Worm (Caenorhabditis elegans) whole organism, young adult: ENCODE results near the gene F59B10.2.

Experiments used
- F33H1.4 ChIP-seq: fragments of 200-800 bp; sonication (Bioruptor generic); IDR thresholded peaks from 2 replicates; pipeline ENCODE4 v1.3.6; 2022; ENCODE audit warnings: missing genetic modification reagents, missing genetic modification characterization, missing compliant biosample characterization
- F37B4.10 ChIP-seq: fragments of 200-800 bp; sonication (Bioruptor generic); IDR thresholded peaks from 2 replicates; pipeline ENCODE4 v1.3.6; 2022; ENCODE audit warnings: missing genetic modification characterization, missing compliant biosample characterization
- F55B11.4 ChIP-seq: sonication (generic microtip); optimal IDR thresholded peaks from 2 replicates; lab custom pipeline; 2016; ENCODE audit warnings: missing compliant biosample characterization, missing genetic modification characterization, borderline replicate concordance; ENCODE audit not compliant: insufficient read depth
- F57A8.1 ChIP-seq: fragments of 200-800 bp; sonication (Bioruptor generic); optimal IDR thresholded peaks from 2 replicates; lab custom pipeline; 2018; ENCODE audit warnings: mild to moderate bottlenecking, missing genetic modification characterization, moderate library complexity, missing compliant biosample characterization
- F57C9.4 ChIP-seq: sonication (generic microtip); optimal IDR thresholded peaks from 2 replicates; lab custom pipeline; 2017; ENCODE audit warnings: mild to moderate bottlenecking, missing genetic modification characterization, missing compliant biosample characterization
- T26A5.8 ChIP-seq: sonication (generic microtip); optimal IDR thresholded peaks from 2 replicates; lab custom pipeline; 2016; ENCODE audit warnings: missing genetic modification characterization, missing compliant biosample characterization
- Y53F4B.3 ChIP-seq: fragments of 200-800 bp; sonication (Bioruptor generic); IDR thresholded peaks from 2 replicates; pipeline ENCODE4 v1.3.6; 2022; ENCODE audit warnings: missing genetic modification reagents, missing genetic modification characterization, missing compliant biosample characterization
- Y67H2A.10 ChIP-seq: fragments of 200-800 bp; sonication (Bioruptor generic); conservative IDR thresholded peaks from 2 replicates; pipeline ENCODE4 v1.3.6; 2022; ENCODE audit warnings: missing genetic modification reagents, missing genetic modification characterization, missing compliant biosample characterization
- athp-1 ChIP-seq: sonication (generic microtip); optimal IDR thresholded peaks from 2 replicates; lab custom pipeline; 2017; ENCODE audit warnings: mild to moderate bottlenecking, missing genetic modification characterization, missing compliant biosample characterization
- bed-2 ChIP-seq: fragments of 200-800 bp; sonication (Bioruptor generic); IDR thresholded peaks from 2 replicates; pipeline ENCODE4 v1.3.6; 2022; ENCODE audit warnings: missing genetic modification reagents, missing genetic modification characterization, missing compliant biosample characterization
- ccch-3 ChIP-seq: fragments of 200-800 bp; sonication (Bioruptor generic); optimal IDR thresholded peaks from 2 replicates; lab custom pipeline; 2018; ENCODE audit warnings: mild to moderate bottlenecking, missing genetic modification characterization, missing compliant biosample characterization
- ceh-79 ChIP-seq: sonication (generic microtip); optimal IDR thresholded peaks from 2 replicates; lab custom pipeline; 2017; ENCODE audit warnings: mild to moderate bottlenecking, missing genetic modification characterization, missing compliant biosample characterization
- chd-7 ChIP-seq: sonication (generic microtip); optimal IDR thresholded peaks from 2 replicates; lab custom pipeline; 2016; ENCODE audit warnings: mild to moderate bottlenecking, missing genetic modification characterization, moderate library complexity, missing compliant biosample characterization
- dpff-1 ChIP-seq: sonication (generic microtip); optimal IDR thresholded peaks from 2 replicates; lab custom pipeline; 2017; ENCODE audit warnings: mild to moderate bottlenecking, missing genetic modification characterization, missing compliant biosample characterization
- dpl-1 ChIP-seq: fragments of 150-350 bp; optimal IDR thresholded peaks from 2 replicates; lab custom pipeline; 2014; ENCODE audit warnings: missing biosample characterization, missing genetic modification reagents, missing genetic modification characterization
- egrh-3 ChIP-seq: fragments of 200-800 bp; sonication (Bioruptor generic); IDR thresholded peaks from 2 replicates; pipeline ENCODE4 v1.3.6; 2022; ENCODE audit warnings: missing genetic modification reagents, missing genetic modification characterization, missing compliant biosample characterization
- ekl-4 ChIP-seq: fragments of 200-800 bp; sonication (Bioruptor generic); IDR thresholded peaks from 2 replicates; pipeline ENCODE4 v1.3.6; 2022; ENCODE audit warnings: missing genetic modification reagents, missing genetic modification characterization, missing compliant biosample characterization
- him-1 ChIP-seq: sonication (generic microtip); optimal IDR thresholded peaks from 2 replicates; lab custom pipeline; 2016; ENCODE audit warnings: missing genotype, missing genetic modification reagents, missing genetic modification characterization, missing compliant biosample characterization
- hrde-1 ChIP-seq: sonication (generic microtip); optimal IDR thresholded peaks from 2 replicates; lab custom pipeline; 2016; ENCODE audit warnings: missing genetic modification characterization, mild to moderate bottlenecking, missing compliant biosample characterization, moderate library complexity, missing genotype, missing genetic modification reagents, borderline replicate concordance
- hsf-1 ChIP-seq: fragments of 200-800 bp; sonication (Bioruptor generic); IDR thresholded peaks from 2 replicates; pipeline ENCODE4 v1.3.6; 2022; ENCODE audit warnings: missing genetic modification reagents, missing genetic modification characterization, missing compliant biosample characterization
- let-526 ChIP-seq: fragments of 200-800 bp; sonication (Bioruptor generic); IDR thresholded peaks from 2 replicates; pipeline ENCODE4 v1.3.6; 2022; ENCODE audit warnings: missing genetic modification reagents, missing genetic modification characterization, missing compliant biosample characterization
- lin-26 ChIP-seq: fragments of 200-800 bp; sonication (Bioruptor generic); IDR thresholded peaks from 2 replicates; pipeline ENCODE4 v1.3.6; 2022; ENCODE audit warnings: missing genetic modification reagents, missing genetic modification characterization, missing compliant biosample characterization
- lin-40 ChIP-seq: sonication (generic microtip); optimal IDR thresholded peaks from 2 replicates; lab custom pipeline; 2016; ENCODE audit warnings: missing genetic modification characterization, mild to moderate bottlenecking, missing compliant biosample characterization, missing genotype, missing genetic modification reagents
- lsy-27 ChIP-seq: sonication (generic microtip); optimal IDR thresholded peaks from 2 replicates; lab custom pipeline; 2017; ENCODE audit warnings: missing genetic modification characterization, mild to moderate bottlenecking, missing compliant biosample characterization, antibody characterized with exemption, missing genotype, borderline replicate concordance; ENCODE audit not compliant: insufficient read depth
- madf-10 ChIP-seq: sonication (generic microtip); optimal IDR thresholded peaks from 2 replicates; lab custom pipeline; 2016; ENCODE audit warnings: mild to moderate bottlenecking, missing genetic modification characterization, missing compliant biosample characterization
- madf-6 ChIP-seq: fragments of 200-800 bp; sonication (Bioruptor generic); IDR thresholded peaks from 2 replicates; pipeline ENCODE4 v1.3.6; 2022; ENCODE audit warnings: missing genetic modification reagents, missing genetic modification characterization, missing compliant biosample characterization
- mcd-1 ChIP-seq: fragments of 200-800 bp; sonication (Bioruptor generic); IDR thresholded peaks from 2 replicates; pipeline ENCODE4 v1.3.6; 2022; ENCODE audit warnings: missing genetic modification reagents, missing genetic modification characterization, missing compliant biosample characterization
- mxl-1 ChIP-seq: sonication (generic microtip); optimal IDR thresholded peaks from 2 replicates; lab custom pipeline; 2016; ENCODE audit warnings: missing genetic modification characterization, missing compliant biosample characterization
- nhr-120 ChIP-seq: fragments of 200-800 bp; sonication (Bioruptor generic); IDR thresholded peaks from 2 replicates; pipeline ENCODE4 v1.3.6; 2022; ENCODE audit warnings: missing genetic modification characterization, missing compliant biosample characterization
- nhr-80 ChIP-seq: sonication (generic microtip); optimal IDR thresholded peaks from 2 replicates; lab custom pipeline; 2016; ENCODE audit warnings: missing genetic modification characterization, missing compliant biosample characterization
- pbrm-1 ChIP-seq: fragments of 200-800 bp; sonication (Bioruptor generic); IDR thresholded peaks from 2 replicates; pipeline ENCODE4 v1.3.6; 2022; ENCODE audit warnings: missing genetic modification reagents, missing genetic modification characterization, missing compliant biosample characterization
- rpc-1 ChIP-seq, 2 experiments: fragments of 150-350 bp in 1 of 2; sonication (generic microtip) in 1 of 2; optimal IDR thresholded peaks; 2 replicates each; lab custom pipeline; 2014 to 2018; ENCODE audit warnings: missing biosample characterization in 1 of 2, missing genetic modification characterization in 1 of 2, missing genetic modification reagents in 1 of 2, missing genotype in 1 of 2
- sea-2 ChIP-seq: fragments of 200-800 bp; sonication (Bioruptor generic); IDR thresholded peaks from 2 replicates; pipeline ENCODE4 v1.3.6; 2022; ENCODE audit warnings: missing genetic modification characterization, missing compliant biosample characterization
- sptf-2 ChIP-seq: fragments of 200-800 bp; sonication (Bioruptor generic); optimal IDR thresholded peaks from 2 replicates; lab custom pipeline; 2018; ENCODE audit warnings: mild to moderate bottlenecking, missing genetic modification characterization, missing compliant biosample characterization
- tlf-1 ChIP-seq: fragments of 200-800 bp; sonication (Bioruptor generic); optimal IDR thresholded peaks from 2 replicates; lab custom pipeline; 2018; ENCODE audit warnings: mild to moderate bottlenecking, missing genetic modification characterization, missing compliant biosample characterization
- zfh-2 ChIP-seq: fragments of 200-800 bp; sonication (Bioruptor generic); conservative IDR thresholded peaks from 2 replicates; pipeline ENCODE4 v1.3.6; 2022; ENCODE audit warnings: missing genetic modification reagents, missing genetic modification characterization, missing compliant biosample characterization
- zim-3 ChIP-seq: sonication (generic microtip); optimal IDR thresholded peaks from 2 replicates; lab custom pipeline; 2017; ENCODE audit warnings: mild to moderate bottlenecking, missing genetic modification characterization, moderate library complexity, missing compliant biosample characterization

F59B10.2 gene

DNA sequence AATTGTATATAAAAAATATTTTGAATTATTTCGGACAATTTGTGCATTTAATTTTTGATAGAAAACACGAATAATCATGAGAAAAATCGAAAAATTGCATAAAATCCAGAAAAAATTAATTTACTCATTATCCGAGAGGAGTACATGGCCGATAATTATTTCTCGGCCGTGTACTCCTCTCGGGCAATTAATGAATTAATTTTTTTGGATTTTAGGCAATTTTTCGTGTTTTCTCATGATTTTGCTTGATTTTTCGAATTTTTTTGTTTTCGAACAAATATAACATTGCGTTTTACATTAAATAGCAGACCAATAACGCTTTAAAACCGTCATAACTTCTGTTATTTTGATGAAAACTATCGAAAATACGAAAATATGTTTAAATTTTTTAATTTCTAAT is 28.3 kb upstream of the F59B10.2 start (continued):
- TF ChIP-seq ccch-3 (GFP tag; lab: Kevin White, UChicago) = no peak
- TF ChIP-seq bed-2 (GFP tag; lab: Robert Waterston, UW) = peak; percentile 69; the same call in 1 of the 2 replicates
- no peak for TF ChIP-seq him-1 (tag; lab: Kevin White, UChicago)
- TF ChIP-seq lin-40 (tag; lab: Kevin White, UChicago) = peak; percentile 31
- no peak for TF ChIP-seq zim-3 (tag; lab: Kevin White, UChicago)
- TF ChIP-seq nhr-80 (tag; lab: Kevin White, UChicago) = no peak
- peak; percentile 31 for TF ChIP-seq athp-1 (tag; lab: Kevin White, UChicago)
- TF ChIP-seq pbrm-1 = peak; percentile 38; the same call in 1 of the 2 replicates
- peak; percentile 70; the same call in 1 of the 2 replicates for TF ChIP-seq let-526 (GFP tag; lab: Robert Waterston, UW)
- no peak for TF ChIP-seq Y53F4B.3 (GFP tag; lab: Robert Waterston, UW)
- peak; percentile 41; the same call in 1 of the 2 replicates for TF ChIP-seq madf-6 (GFP tag; lab: Robert Waterston, UW)
- TF ChIP-seq F33H1.4 = peak; percentile 40
- no peak for TF ChIP-seq F55B11.4
- TF ChIP-seq sea-2 = 0 out of 2 replicates have a peak, but pooled peaks have one; percentile 40

ce11 chrII:10537571-10537970 is 27.9 kb upstream of the F59B10.2 start, which contains the start of gene R166.2:
TSS of gene R166.2 (minus strand) at chrII:10537671.
- TF ChIP-seq madf-10 (no peak), ceh-79 (tag; lab: Kevin White, UChicago) (no peak), Y67H2A.10 (GFP tag; lab: Robert Waterston, UW) (no peak), lsy-27 (tag; lab: Kevin White, UChicago) (no peak), sea-2 (no peak), hsf-1 (no peak), F57C9.4 (tag; lab: Kevin White, UChicago) (no peak), rpc-1 (optimal IDR thresholded peaks at IDR 0.05; lab: Kevin White, UChicago) (no peak), rpc-1 (tag; optimal IDR thresholded peaks at IDR 0.05; lab: Kevin White, UChicago) (no peak), F33H1.4 (no peak), mcd-1 (no peak), dpff-1 (tag; lab: Kevin White, UChicago) (no peak)

ce11 chrII:10533985-10534384 is 24.3 kb upstream of the F59B10.2 start:
- TF ChIP-seq F57A8.1 (no peak), T26A5.8 (tag; lab: Kevin White, UChicago) (no peak), ekl-4 (GFP tag; lab: Robert Waterston, UW) (no peak), lin-26 (0 out of 2 replicates have a peak, but pooled peaks have one; percentile 10)
- TF ChIP-seq, all 124 proteins: peak for 1

DNA sequence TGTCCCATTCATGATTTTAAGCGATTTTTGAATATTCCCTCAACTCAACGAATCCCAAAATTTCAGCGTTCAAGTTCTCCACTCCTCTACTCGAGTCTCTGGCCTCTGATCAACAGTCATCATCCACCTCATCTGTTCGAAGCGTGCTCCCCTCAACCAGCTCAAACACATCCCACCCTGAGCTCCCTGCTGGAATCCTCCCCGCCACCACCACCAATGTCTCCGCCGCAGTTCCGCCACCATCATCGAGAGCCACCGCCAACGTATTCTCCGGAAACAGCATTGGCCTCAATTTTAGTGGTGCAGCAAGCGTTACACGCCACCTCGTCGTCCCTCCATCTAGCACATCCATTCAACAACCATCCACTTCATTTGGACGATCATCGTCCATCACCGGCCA is 22.0 kb upstream of the F59B10.2 start:
- TF ChIP-seq F55B11.4 (no peak), mxl-1 (tag; lab: Kevin White, UChicago) (no peak), F37B4.10 (GFP tag; lab: Robert Waterston, UW) (no peak), chd-7 (peak; percentile 11), zfh-2 (GFP tag; lab: Robert Waterston, UW) (peak; percentile 71), egrh-3 (GFP tag; lab: Robert Waterston, UW) (peak; percentile 52; the same call in 1 of the 2 replicates), hrde-1 (no peak), nhr-80 (tag; lab: Kevin White, UChicago) (no peak), sptf-2 (GFP tag; lab: Kevin White, UChicago) (no peak), dpl-1 (GFP tag; lab: Kevin White, UChicago) (no peak), nhr-120 (GFP tag; lab: Robert Waterston, UW) (no peak), tlf-1 (GFP tag; lab: Kevin White, UChicago) (no peak)
